Fruit fly (Drosophila melanogaster): ENCODE results near the gene rux.

rux gene

dm6 chrX:6074845-6075244, 37.2 kb upstream of the rux start, which contains the start of gene Tsp5D (continued):
- no peak for TF ChIP-seq eyg (GFP tag; optimal IDR thresholded peaks at IDR 0.05)
- peak; percentile 83 for TF ChIP-seq CG12942 (GFP tag; optimal IDR thresholded peaks at IDR 0.05)
- no peak for TF ChIP-seq p53 (GFP tag; optimal IDR thresholded peaks at IDR 0.05)
- TF ChIP-seq tx (GFP tag; optimal IDR thresholded peaks at IDR 0.05): peak; percentile 36
- TF ChIP-seq salm (tag; optimal IDR thresholded peaks at IDR 0.05): peak; percentile 90
- TF ChIP-seq CG17612 (GFP tag; IDR thresholded peaks at IDR 0.05): peak; percentile 77
- TF ChIP-seq CG7786 (GFP tag; optimal IDR thresholded peaks at IDR 0.05): no peak
- TF ChIP-seq Chrac-16 (GFP tag; optimal IDR thresholded peaks at IDR 0.05): peak; percentile 74
- TF ChIP-seq CG1792 (GFP tag; optimal IDR thresholded peaks at IDR 0.05): peak; percentile 33
- no peak for TF ChIP-seq dm (GFP tag; optimal IDR thresholded peaks at IDR 0.05)
- TF ChIP-seq MBD-R2 (GFP tag; IDR thresholded peaks at IDR 0.05): peak; percentile 63
- TF ChIP-seq NC2β (GFP tag; optimal IDR thresholded peaks at IDR 0.05): no peak
- peak; percentile 74 for TF ChIP-seq gsb (GFP tag; IDR thresholded peaks at IDR 0.05)
- TF ChIP-seq CG13775 (GFP tag; optimal IDR thresholded peaks at IDR 0.05): peak; percentile 75
- peak; percentile 74 for TF ChIP-seq Nf-YB (GFP tag; optimal IDR thresholded peaks at IDR 0.05)
- TF ChIP-seq CG30403 (GFP tag; optimal IDR thresholded peaks at IDR 0.05): peak; percentile 86
- peak; percentile 47 for TF ChIP-seq chn (GFP tag; optimal IDR thresholded peaks at IDR 0.05)
- no peak for TF ChIP-seq hkb (optimal IDR thresholded peaks at IDR 0.05)
- peak; percentile 97 for TF ChIP-seq hkb (GFP tag; IDR thresholded peaks at IDR 0.05)
- peak; percentile 86 for TF ChIP-seq ssp (GFP tag; IDR thresholded peaks at IDR 0.05)
- TF ChIP-seq CTCF (GFP tag; optimal IDR thresholded peaks at IDR 0.05): peak; percentile 58
- peak; percentile 87 for TF ChIP-seq CG6813 (GFP tag; optimal IDR thresholded peaks at IDR 0.05)
- peak in 1 of 3 experiments; percentile 81 for TF ChIP-seq lola (GFP tag; optimal IDR thresholded peaks at IDR 0.05)
- no peak for TF ChIP-seq CG9609 (GFP tag; optimal IDR thresholded peaks at IDR 0.05)
- peak; percentile 79 for TF ChIP-seq BtbVII (GFP tag; optimal IDR thresholded peaks at IDR 0.05)
- TF ChIP-seq zfh1 (GFP tag; IDR thresholded peaks at IDR 0.05): peak; percentile 97
- TF ChIP-seq Max (GFP tag; optimal IDR thresholded peaks at IDR 0.05): peak; percentile 79
- peak; percentile 53 for TF ChIP-seq CG30020 (tag; optimal IDR thresholded peaks at IDR 0.05)
- peak; percentile 95 for TF ChIP-seq wor (GFP tag; IDR thresholded peaks at IDR 0.05)
- TF ChIP-seq Gsc (GFP tag; IDR thresholded peaks at IDR 0.05): peak; percentile 77
- TF ChIP-seq MESR4 (GFP tag; optimal IDR thresholded peaks at IDR 0.05): peak; percentile 23
- no peak for TF ChIP-seq pita (GFP tag; optimal IDR thresholded peaks at IDR 0.05)
- no peak for TF ChIP-seq maf-S (GFP tag; optimal IDR thresholded peaks at IDR 0.05)
- peak; percentile 94 for TF ChIP-seq unpg (GFP tag; optimal IDR thresholded peaks at IDR 0.05)
- TF ChIP-seq CG5245 (GFP tag; optimal IDR thresholded peaks at IDR 0.05): peak; percentile 94
- TF ChIP-seq Hmr (GFP tag; optimal IDR thresholded peaks at IDR 0.05): peak; percentile 81
- TF ChIP-seq B-H2 (GFP tag; optimal IDR thresholded peaks at IDR 0.05): no peak
- TF ChIP-seq CG15601 (tag; optimal IDR thresholded peaks at IDR 0.05): peak; percentile 90
- no peak for TF ChIP-seq corto (GFP tag; optimal IDR thresholded peaks at IDR 0.05)
- no peak for TF ChIP-seq fru (optimal IDR thresholded peaks at IDR 0.05)
- peak in 1 of 2 experiments; percentile 40 for TF ChIP-seq crp (GFP tag; optimal IDR thresholded peaks at IDR 0.05)
- peak; percentile 66 for TF ChIP-seq kay (GFP tag; optimal IDR thresholded peaks at IDR 0.05)
- TF ChIP-seq CG15073 (GFP tag; optimal IDR thresholded peaks at IDR 0.05): peak; percentile 72
- peak; percentile 78 for TF ChIP-seq kni (GFP tag; optimal IDR thresholded peaks at IDR 0.05)
- no peak for TF ChIP-seq grn (GFP tag; optimal IDR thresholded peaks at IDR 0.05)
- TF ChIP-seq CG18011 (GFP tag; optimal IDR thresholded peaks at IDR 0.05): peak; percentile 61
- no peak for TF ChIP-seq usp (GFP tag; optimal IDR thresholded peaks at IDR 0.05)
- peak; percentile 94 for TF ChIP-seq lmd (GFP tag; IDR thresholded peaks at IDR 0.05)
- TF ChIP-seq CG12219 (GFP tag; optimal IDR thresholded peaks at IDR 0.05): peak; percentile 91
- TF ChIP-seq CG11085 (GFP tag; IDR thresholded peaks at IDR 0.05): peak; percentile 74
- peak; percentile 89 for TF ChIP-seq CG1233 (GFP tag; optimal IDR thresholded peaks at IDR 0.05)
- peak; percentile 91 for TF ChIP-seq Hr3 (GFP tag; optimal IDR thresholded peaks at IDR 0.05)
- TF ChIP-seq sob (GFP tag; IDR thresholded peaks at IDR 0.05): peak; percentile 95

Measured in whole organism, embryonic.